ENCODE assay signal across 1 fruit fly cellular context in genomic region chrX:17125017-17125821, dm6.
A peak's percentile ranks its signal among the peaks of the same experiment; 100 is the strongest.
TF ChIP-seq lines count a peak whose summit lies in the region.

No protein-coding gene starts in this region.

TF ChIP-seq in whole organism, embryonic, 481 proteins besides CTCF, POLR2A, EP300 and RAD21 (continued from another document):
- TF ChIP-seq fu2 (GFP tag; optimal IDR thresholded peaks at IDR 0.05; lab: Kevin White, UChicago) (no peak), ranshi (GFP tag; IDR thresholded peaks at IDR 0.05; lab: Robert Waterston, UW) (peak; percentile 68), chn (GFP tag; optimal IDR thresholded peaks at IDR 0.05; lab: Kevin White, UChicago) (peak; percentile 34), ind (GFP tag; optimal IDR thresholded peaks at IDR 0.05; lab: Kevin White, UChicago) (peak; percentile 55), Rx (GFP tag; IDR thresholded peaks at IDR 0.05; lab: Robert Waterston, UW) (peak; percentile 49), CG14441 (GFP tag; IDR thresholded peaks at IDR 0.05; lab: Robert Waterston, UW) (peak; percentile 79), exex (tag; optimal IDR thresholded peaks at IDR 0.05; lab: Kevin White, UChicago) (peak; percentile 62), slou (GFP tag; optimal IDR thresholded peaks at IDR 0.05; lab: Kevin White, UChicago) (no peak), disco-r (GFP tag; optimal IDR thresholded peaks at IDR 0.05; lab: Kevin White, UChicago) (no peak), CG8089 (GFP tag; optimal IDR thresholded peaks at IDR 0.05; lab: Kevin White, UChicago) (no peak), HHEX (GFP tag; optimal IDR thresholded peaks at IDR 0.05; lab: Kevin White, UChicago) (peak; percentile 72), eyg (GFP tag; optimal IDR thresholded peaks at IDR 0.05; lab: Kevin White, UChicago) (peak; percentile 21), CG2120 (GFP tag; optimal IDR thresholded peaks at IDR 0.05; lab: Kevin White, UChicago) (peak; percentile 73), jigr1 (GFP tag; IDR thresholded peaks at IDR 0.05; lab: Robert Waterston, UW) (no peak), CG8290 (GFP tag; optimal IDR thresholded peaks at IDR 0.05; lab: Kevin White, UChicago) (no peak), CG8290 (tag; optimal IDR thresholded peaks at IDR 0.05; lab: Kevin White, UChicago) (peak in 1 of 2 experiments; percentile 37), da (GFP tag; optimal IDR thresholded peaks at IDR 0.05; lab: Kevin White, UChicago) (no peak), Med (GFP tag; lab: Kevin White, UChicago) (peak; percentile 83), CG12942 (GFP tag; optimal IDR thresholded peaks at IDR 0.05; lab: Kevin White, UChicago) (no peak), pb (GFP tag; optimal IDR thresholded peaks at IDR 0.05; lab: Kevin White, UChicago) (no peak), gem (tag; optimal IDR thresholded peaks at IDR 0.05; lab: Kevin White, UChicago) (peak; percentile 80), luna (GFP tag; optimal IDR thresholded peaks at IDR 0.05; lab: Kevin White, UChicago) (no peak), bsh (GFP tag; optimal IDR thresholded peaks at IDR 0.05; lab: Kevin White, UChicago) (peak in 1 of 2 experiments; percentile 45), CG11085 (GFP tag; IDR thresholded peaks at IDR 0.05; lab: Robert Waterston, UW) (peak; percentile 47; the same call in 1 of the 2 replicates), CG7372 (GFP tag; IDR thresholded peaks at IDR 0.05; lab: Robert Waterston, UW) (peak; percentile 71), gt (GFP tag; IDR thresholded peaks at IDR 0.05; lab: Robert Waterston, UW) (no peak), Gsc (GFP tag; IDR thresholded peaks at IDR 0.05; lab: Robert Waterston, UW) (no peak), ro (GFP tag; IDR thresholded peaks at IDR 0.05; lab: Robert Waterston, UW) (no peak), CG2129 (GFP tag; IDR thresholded peaks at IDR 0.05; lab: Robert Waterston, UW; ENCODE audit: partially characterized antibody) (peak; percentile 95), gcm2 (GFP tag; optimal IDR thresholded peaks at IDR 0.05; lab: Kevin White, UChicago) (no peak), CG16779 (GFP tag; IDR thresholded peaks at IDR 0.05; lab: Robert Waterston, UW) (no peak), CG7357 (GFP tag; IDR thresholded peaks at IDR 0.05; lab: Robert Waterston, UW) (peak; percentile 26; the same call in 2 of the 3 replicates), CG12744 (GFP tag; optimal IDR thresholded peaks at IDR 0.05; lab: Kevin White, UChicago) (no peak), CG9876 (GFP tag; optimal IDR thresholded peaks at IDR 0.05; lab: Kevin White, UChicago) (no peak), gro (GFP tag; optimal IDR thresholded peaks at IDR 0.05; lab: Kevin White, UChicago) (peak; percentile 41), CG8924 (tag; optimal IDR thresholded peaks at IDR 0.05; lab: Kevin White, UChicago) (peak; percentile 50), CG9817 (tag; optimal IDR thresholded peaks at IDR 0.05; lab: Kevin White, UChicago) (peak; percentile 43), CG10565 (GFP tag; optimal IDR thresholded peaks at IDR 0.05; lab: Kevin White, UChicago) (no peak), Deaf1 (tag; optimal IDR thresholded peaks at IDR 0.05; lab: Kevin White, UChicago) (peak; percentile 48), Lpt (GFP tag; optimal IDR thresholded peaks at IDR 0.05; lab: Kevin White, UChicago) (no peak), Kr (GFP tag; optimal IDR thresholded peaks at IDR 0.05; lab: Kevin White, UChicago) (no peak), MESR4 (GFP tag; optimal IDR thresholded peaks at IDR 0.05; lab: Kevin White, UChicago) (no peak), NC2β (GFP tag; optimal IDR thresholded peaks at IDR 0.05; lab: Kevin White, UChicago) (no peak), stc (GFP tag; IDR thresholded peaks at IDR 0.05; lab: Robert Waterston, UW) (peak; percentile 85), sd (tag; optimal IDR thresholded peaks at IDR 0.05; lab: Kevin White, UChicago) (peak; percentile 86), CG9609 (GFP tag; optimal IDR thresholded peaks at IDR 0.05; lab: Kevin White, UChicago) (no peak), CG17802 (tag; optimal IDR thresholded peaks at IDR 0.05; lab: Kevin White, UChicago) (no peak), NfI (GFP tag; optimal IDR thresholded peaks at IDR 0.05; lab: Kevin White, UChicago) (peak; percentile 56), CG34376 (GFP tag; optimal IDR thresholded peaks at IDR 0.05; lab: Kevin White, UChicago) (peak; percentile 85), D19A (tag; optimal IDR thresholded peaks at IDR 0.05; lab: Kevin White, UChicago) (peak; percentile 87), CG11504 (tag; optimal IDR thresholded peaks at IDR 0.05; lab: Kevin White, UChicago) (peak; percentile 78), Myb (GFP tag; optimal IDR thresholded peaks at IDR 0.05; lab: Kevin White, UChicago) (peak; percentile 6), CG4424 (GFP tag; optimal IDR thresholded peaks at IDR 0.05; lab: Kevin White, UChicago) (peak; percentile 60), Taf1 (GFP tag; IDR thresholded peaks at IDR 0.05; lab: Robert Waterston, UW) (0 out of 2 replicates have a peak, but pooled peaks have one; percentile 19), z (GFP tag; IDR thresholded peaks at IDR 0.05; lab: Robert Waterston, UW) (no peak), dpn (GFP tag; optimal IDR thresholded peaks at IDR 0.05; lab: Kevin White, UChicago) (peak in 1 of 2 experiments; percentile 15), CG34224 (GFP tag; IDR thresholded peaks at IDR 0.05; lab: Robert Waterston, UW; ENCODE audit: partially characterized antibody) (peak; percentile 91), Jarid2 (GFP tag; optimal IDR thresholded peaks at IDR 0.05; lab: Kevin White, UChicago) (no peak), CG7745 (tag; optimal IDR thresholded peaks at IDR 0.05; lab: Kevin White, UChicago) (no peak), CG4854 (GFP tag; optimal IDR thresholded peaks at IDR 0.05; lab: Kevin White, UChicago) (no peak), CG12219 (GFP tag; optimal IDR thresholded peaks at IDR 0.05; lab: Kevin White, UChicago) (peak; percentile 2), D19B (GFP tag; optimal IDR thresholded peaks at IDR 0.05; lab: Kevin White, UChicago) (peak; percentile 52), CG33213 (GFP tag; optimal IDR thresholded peaks at IDR 0.05; lab: Kevin White, UChicago) (no peak), Chrac-16 (GFP tag; optimal IDR thresholded peaks at IDR 0.05; lab: Kevin White, UChicago) (peak; percentile 20), fru (optimal IDR thresholded peaks at IDR 0.05; lab: Kevin White, UChicago) (no peak), az2 (GFP tag; optimal IDR thresholded peaks at IDR 0.05; lab: Kevin White, UChicago) (peak; percentile 32), CG14860 (GFP tag; IDR thresholded peaks at IDR 0.05; lab: Robert Waterston, UW; ENCODE audit: partially characterized antibody) (peak; percentile 87), Gug (GFP tag; IDR thresholded peaks at IDR 0.05; lab: Robert Waterston, UW) (peak; percentile 26; the same call in 3 of the 4 replicates), Ets65A (GFP tag; lab: Kevin White, UChicago) (peak; percentile 4), CG10979 (tag; optimal IDR thresholded peaks at IDR 0.05; lab: Kevin White, UChicago) (peak; percentile 54), Ptx1 (GFP tag; IDR thresholded peaks at IDR 0.05; lab: Robert Waterston, UW) (peak; percentile 81), chif (GFP tag; optimal IDR thresholded peaks at IDR 0.05; lab: Kevin White, UChicago) (peak; percentile 17 to 43), Optix (GFP tag; IDR thresholded peaks at IDR 0.05; lab: Robert Waterston, UW) (peak; percentile 35; the same call in 1 of the 3 replicates), D (optimal IDR thresholded peaks at IDR 0.05; lab: Kevin White, UChicago) (no peak), D (GFP tag; optimal IDR thresholded peaks at IDR 0.05; lab: Kevin White, UChicago) (peak; percentile 42), h (optimal IDR thresholded peaks at IDR 0.05; lab: Kevin White, UChicago) (no peak), Eip74EF (GFP tag; optimal IDR thresholded peaks at IDR 0.05; lab: Kevin White, UChicago) (peak in 1 of 2 experiments; percentile 70), Scr (GFP tag; IDR thresholded peaks at IDR 0.05; lab: Robert Waterston, UW; ENCODE audit: partially characterized antibody) (peak; percentile 94), CG6791 (GFP tag; IDR thresholded peaks at IDR 0.05; lab: Robert Waterston, UW; ENCODE audit: partially characterized antibody) (peak; percentile 88), bigmax (GFP tag; optimal IDR thresholded peaks at IDR 0.05; lab: Kevin White, UChicago) (no peak), Oli (tag; optimal IDR thresholded peaks at IDR 0.05; lab: Kevin White, UChicago) (peak; percentile 55), CG13123 (GFP tag; optimal IDR thresholded peaks at IDR 0.05; lab: Kevin White, UChicago) (no peak), Hr78 (GFP tag; optimal IDR thresholded peaks at IDR 0.05; lab: Kevin White, UChicago) (peak in 1 of 2 experiments; percentile 28), cad (GFP tag; optimal IDR thresholded peaks at IDR 0.05; lab: Kevin White, UChicago) (no peak), dimm (GFP tag; IDR thresholded peaks at IDR 0.05; lab: Robert Waterston, UW) (0 out of 2 replicates have a peak, but pooled peaks have one; percentile 19), br (optimal IDR thresholded peaks at IDR 0.05; lab: Kevin White, UChicago) (no peak), otp (GFP tag; IDR thresholded peaks at IDR 0.05; lab: Robert Waterston, UW) (peak; percentile 37; the same call in 1 of the 3 replicates), sr (GFP tag; IDR thresholded peaks at IDR 0.05; lab: Robert Waterston, UW) (no peak), pfk (GFP tag; optimal IDR thresholded peaks at IDR 0.05; lab: Kevin White, UChicago) (no peak), Dek (tag; optimal IDR thresholded peaks at IDR 0.05; lab: Kevin White, UChicago) (peak; percentile 47), sob (GFP tag; IDR thresholded peaks at IDR 0.05; lab: Robert Waterston, UW) (peak; percentile 63), dmrt99B (tag; optimal IDR thresholded peaks at IDR 0.05; lab: Kevin White, UChicago) (peak; percentile 85), Asciz (GFP tag; optimal IDR thresholded peaks at IDR 0.05; lab: Kevin White, UChicago) (peak; percentile 22), vfl (GFP tag; optimal IDR thresholded peaks at IDR 0.05; lab: Kevin White, UChicago) (no peak), mam (GFP tag; optimal IDR thresholded peaks at IDR 0.05; lab: Kevin White, UChicago) (peak; percentile 51), CG3407 (GFP tag; optimal IDR thresholded peaks at IDR 0.05; lab: Kevin White, UChicago) (no peak), bbx (GFP tag; IDR thresholded peaks at IDR 0.05; lab: Robert Waterston, UW; ENCODE audit: partially characterized antibody) (peak; percentile 92), dmrt11E (tag; optimal IDR thresholded peaks at IDR 0.05; lab: Kevin White, UChicago) (peak; percentile 41), CG2678 (tag; optimal IDR thresholded peaks at IDR 0.05; lab: Kevin White, UChicago) (peak; percentile 89), Dll (GFP tag; IDR thresholded peaks at IDR 0.05; lab: Robert Waterston, UW; ENCODE audit: partially characterized antibody) (peak; percentile 98), crol (GFP tag; IDR thresholded peaks at IDR 0.05; lab: Robert Waterston, UW) (0 out of 2 replicates have a peak, but pooled peaks have one; percentile 40), CG1529 (GFP tag; optimal IDR thresholded peaks at IDR 0.05; lab: Kevin White, UChicago) (no peak), HLH4C (GFP tag; IDR thresholded peaks at IDR 0.05; lab: Robert Waterston, UW; ENCODE audit: partially characterized antibody) (peak; percentile 85), sens (GFP tag; lab: Kevin White, UChicago) (peak; percentile 81), CG10654 (GFP tag; optimal IDR thresholded peaks at IDR 0.05; lab: Kevin White, UChicago) (peak; percentile 44), CG10959 (GFP tag; IDR thresholded peaks at IDR 0.05; lab: Robert Waterston, UW) (no peak), CG17361 (GFP tag; IDR thresholded peaks at IDR 0.05; lab: Robert Waterston, UW) (peak; percentile 75), CG17612 (GFP tag; IDR thresholded peaks at IDR 0.05; lab: Robert Waterston, UW) (peak; percentile 39; the same call in 1 of the 2 replicates), CG18599 (GFP tag; optimal IDR thresholded peaks at IDR 0.05; lab: Kevin White, UChicago) (peak; percentile 82), CG32772 (GFP tag; IDR thresholded peaks at IDR 0.05; lab: Robert Waterston, UW) (peak; percentile 62), pnt (GFP tag; optimal IDR thresholded peaks at IDR 0.05; lab: Kevin White, UChicago) (peak; percentile 36), toy (GFP tag; IDR thresholded peaks at IDR 0.05; lab: Robert Waterston, UW) (0 out of 2 replicates have a peak, but pooled peaks have one; percentile 10), Six4 (GFP tag; optimal IDR thresholded peaks at IDR 0.05; lab: Kevin White, UChicago) (peak; percentile 4), nom (GFP tag; optimal IDR thresholded peaks at IDR 0.05; lab: Kevin White, UChicago) (peak; percentile 42), seq (GFP tag; IDR thresholded peaks at IDR 0.05; lab: Robert Waterston, UW) (peak; percentile 67), CG7839 (tag; optimal IDR thresholded peaks at IDR 0.05; lab: Kevin White, UChicago) (peak; percentile 85)
